Worm (Caenorhabditis elegans) whole organism, early embryonic: ENCODE data around the gene dhhc-4.

ENCODE experiments used
- ama-1 ChIP-seq: fragments of 150-350 bp; optimal IDR thresholded peaks from 2 replicates; lab custom pipeline; 2014
- ceh-13 ChIP-seq: fragments of 200-800 bp; sonication (Bioruptor generic); optimal IDR thresholded peaks from 2 replicates; lab custom pipeline; 2018; ENCODE audit warnings: mild to moderate bottlenecking, missing genetic modification characterization, missing compliant biosample characterization
- ets-7 ChIP-seq: sonication (generic microtip); optimal IDR thresholded peaks from 2 replicates; lab custom pipeline; 2016; ENCODE audit warnings: missing genotype, missing genetic modification characterization, missing compliant biosample characterization
- flt-1 ChIP-seq: fragments of 200-800 bp; sonication (Bioruptor generic); IDR thresholded peaks from 2 replicates; pipeline ENCODE4 v1.3.6; 2022; ENCODE audit warnings: missing genetic modification characterization, missing compliant biosample characterization
- hmbx-1 ChIP-seq: sonication (generic microtip); optimal IDR thresholded peaks from 2 replicates; lab custom pipeline; 2016; ENCODE audit warnings: mild to moderate bottlenecking, missing genetic modification characterization, missing compliant biosample characterization
- hmg-4 ChIP-seq: fragments of 200-800 bp; sonication (Bioruptor generic); optimal IDR thresholded peaks from 2 replicates; lab custom pipeline; 2018; ENCODE audit warnings: mild to moderate bottlenecking, missing genetic modification characterization, missing compliant biosample characterization
- sea-1 ChIP-seq: fragments of 200-800 bp; sonication (Bioruptor generic); conservative IDR thresholded peaks from 2 replicates; pipeline ENCODE4 v1.3.6; 2022; ENCODE audit warnings: missing genetic modification characterization, missing compliant biosample characterization

DNA sequence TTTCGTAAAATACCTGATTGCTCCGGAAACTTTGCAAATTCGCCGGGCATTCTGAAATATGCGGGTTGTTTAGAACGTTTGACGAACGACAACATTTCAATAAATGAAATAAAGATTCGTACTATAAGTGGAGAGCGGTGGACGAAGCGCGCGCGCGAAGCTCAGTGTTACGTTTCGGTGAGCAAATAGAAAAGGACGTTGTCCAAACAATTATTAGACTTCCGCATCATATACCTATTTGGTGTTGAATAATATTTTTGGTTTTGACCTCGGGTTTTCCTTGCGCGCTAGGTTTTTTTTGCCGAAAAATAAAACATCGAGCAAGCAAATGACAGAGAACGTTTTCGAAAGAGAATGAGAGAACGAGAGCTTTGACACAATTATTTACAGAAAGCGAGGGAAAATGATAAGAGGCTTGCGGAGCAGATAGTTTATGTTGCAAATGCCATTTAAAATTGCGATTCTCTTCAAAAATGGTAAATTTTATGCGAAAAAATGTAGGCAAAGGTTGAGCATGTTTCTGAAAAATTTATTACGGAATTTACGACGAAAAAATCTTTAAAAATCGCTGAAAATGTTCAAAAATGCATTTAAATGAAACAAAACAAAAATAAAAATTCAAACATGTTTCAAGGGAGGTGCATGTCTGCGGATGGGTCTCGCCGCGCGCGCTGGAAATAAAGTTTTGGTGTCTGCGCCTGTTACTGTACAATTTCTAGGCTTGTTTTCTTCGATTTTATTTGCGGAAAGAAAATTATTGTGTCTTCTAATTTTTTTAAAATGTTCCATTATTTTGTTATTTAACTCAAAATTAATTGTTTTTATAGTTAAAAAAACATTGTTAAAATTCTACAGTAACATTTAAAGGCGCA lies 43.3 kb upstream of the dhhc-4 start, which contains the start of the genes cyld-1 and F40F12.9:
- no peak for TF ChIP-seq ama-1 (lab: Kevin White, UChicago)
- TF ChIP-seq sea-1 (GFP tag; lab: Robert Waterston, UW), result no peak
- TF ChIP-seq hmg-4 (GFP tag; lab: Kevin White, UChicago), result no peak
- TF ChIP-seq ets-7 (tag; lab: Kevin White, UChicago), result no peak
- TF ChIP-seq ceh-13 (GFP tag; lab: Kevin White, UChicago), result no peak
- no peak for TF ChIP-seq flt-1 (GFP tag; lab: Robert Waterston, UW)
- TF ChIP-seq hmbx-1 (tag; lab: Kevin White, UChicago), result no peak
